Worm (Caenorhabditis elegans): Measurements from ENCODE around the gene mff-1.

Gene mff-1

ce11 chrX:12975595-12976089, 11.4 kb downstream of the mff-1 start, which contains the start of gene ppk-3:
TSS of gene ppk-3 (minus strand) at chrX:12975645.
- no peak for TF ChIP-seq sea-1 (GFP tag; conservative IDR thresholded peaks at IDR 0.05)
- TF ChIP-seq F13C5.2 (tag; optimal IDR thresholded peaks at IDR 0.05) = peak; percentile 32

- TF ChIP-seq hmbx-1 (tag; optimal IDR thresholded peaks at IDR 0.05) = no peak
- no peak for TF ChIP-seq aly-1 (tag; optimal IDR thresholded peaks at IDR 0.05)
- TF ChIP-seq F13C5.2 (tag; optimal IDR thresholded peaks at IDR 0.05) = no peak
- TF ChIP-seq pes-1 (GFP tag; IDR thresholded peaks at IDR 0.05) = no peak
- TF ChIP-seq tra-4 (tag; optimal IDR thresholded peaks at IDR 0.05) = no peak
- no peak for TF ChIP-seq tbx-11 (GFP tag; IDR thresholded peaks at IDR 0.05)
- no peak for TF ChIP-seq ama-1 (optimal IDR thresholded peaks at IDR 0.05)
- no peak for TF ChIP-seq hnd-1 (tag; optimal IDR thresholded peaks at IDR 0.05)
- TF ChIP-seq sea-1 (GFP tag; conservative IDR thresholded peaks at IDR 0.05) = no peak
Observed at ce11 chrX:12965163-12965562, 21.9 kb downstream of the mff-1 start, which contains the start of gene frpr-2. TSS of gene frpr-2 (plus strand) at chrX:12965463.

- TF ChIP-seq ceh-36 (tag; optimal IDR thresholded peaks at IDR 0.05) (no peak), sea-1 (GFP tag; conservative IDR thresholded peaks at IDR 0.05) (no peak), ceh-13 (GFP tag; optimal IDR thresholded peaks at IDR 0.05) (no peak), F13C5.2 (tag; optimal IDR thresholded peaks at IDR 0.05) (no peak), ets-7 (tag; optimal IDR thresholded peaks at IDR 0.05) (no peak), aly-1 (tag; optimal IDR thresholded peaks at IDR 0.05) (no peak), tra-4 (tag; optimal IDR thresholded peaks at IDR 0.05) (no peak), pes-1 (GFP tag; IDR thresholded peaks at IDR 0.05) (no peak), hnd-1 (tag; optimal IDR thresholded peaks at IDR 0.05) (no peak), tbx-37 (GFP tag; conservative IDR thresholded peaks at IDR 0.05) (no peak), scrt-1 (GFP tag; IDR thresholded peaks at IDR 0.05) (no peak), tbx-11 (GFP tag; IDR thresholded peaks at IDR 0.05) (no peak), B0310.2 (tag; optimal IDR thresholded peaks at IDR 0.05) (no peak), ama-1 (optimal IDR thresholded peaks at IDR 0.05) (no peak), hmg-4 (GFP tag; optimal IDR thresholded peaks at IDR 0.05) (no peak), flt-1 (GFP tag; IDR thresholded peaks at IDR 0.05) (no peak), hmbx-1 (tag; optimal IDR thresholded peaks at IDR 0.05) (no peak)
Observed at ce11 chrX:12958897-12959296, 28.1 kb downstream of the mff-1 start.

ce11 chrX:12951175-12951574, 35.8 kb downstream of the mff-1 start:
- TF ChIP-seq ceh-13 (GFP tag; optimal IDR thresholded peaks at IDR 0.05) (no peak), pes-1 (GFP tag; IDR thresholded peaks at IDR 0.05) (no peak), ceh-36 (tag; optimal IDR thresholded peaks at IDR 0.05) (no peak)

- no peak for TF ChIP-seq ceh-13 (GFP tag; optimal IDR thresholded peaks at IDR 0.05)
- TF ChIP-seq scrt-1 (GFP tag; IDR thresholded peaks at IDR 0.05) = no peak
- no peak for TF ChIP-seq B0310.2 (tag; optimal IDR thresholded peaks at IDR 0.05)
- TF ChIP-seq tra-4 (tag; optimal IDR thresholded peaks at IDR 0.05) = no peak
- no peak for TF ChIP-seq pes-1 (GFP tag; IDR thresholded peaks at IDR 0.05)
- no peak for TF ChIP-seq sea-1 (GFP tag; conservative IDR thresholded peaks at IDR 0.05)
- no peak for TF ChIP-seq aly-1 (tag; optimal IDR thresholded peaks at IDR 0.05)
- no peak for TF ChIP-seq F13C5.2 (tag; optimal IDR thresholded peaks at IDR 0.05)
- TF ChIP-seq hmbx-1 (tag; optimal IDR thresholded peaks at IDR 0.05) = no peak
- no peak for TF ChIP-seq ama-1 (optimal IDR thresholded peaks at IDR 0.05)
- TF ChIP-seq ceh-36 (tag; optimal IDR thresholded peaks at IDR 0.05) = no peak
- TF ChIP-seq tbx-11 (GFP tag; IDR thresholded peaks at IDR 0.05) = no peak
- no peak for TF ChIP-seq ets-7 (tag; optimal IDR thresholded peaks at IDR 0.05)
- no peak for TF ChIP-seq hmg-4 (GFP tag; optimal IDR thresholded peaks at IDR 0.05)
- TF ChIP-seq tbx-37 (GFP tag; conservative IDR thresholded peaks at IDR 0.05) = no peak
- TF ChIP-seq hnd-1 (tag; optimal IDR thresholded peaks at IDR 0.05) = no peak
Observed at ce11 chrX:12946533-12946932, 40.5 kb downstream of the mff-1 start, which contains the start of gene C05E7.3. TSS of gene C05E7.3 (minus strand) at chrX:12946633.

- TF ChIP-seq ets-7 (tag; optimal IDR thresholded peaks at IDR 0.05) (no peak), scrt-1 (GFP tag; IDR thresholded peaks at IDR 0.05) (no peak), ceh-36 (tag; optimal IDR thresholded peaks at IDR 0.05) (no peak), ama-1 (optimal IDR thresholded peaks at IDR 0.05) (no peak), F13C5.2 (tag; optimal IDR thresholded peaks at IDR 0.05) (no peak), tra-4 (tag; optimal IDR thresholded peaks at IDR 0.05) (no peak), aly-1 (tag; optimal IDR thresholded peaks at IDR 0.05) (no peak), hmg-4 (GFP tag; optimal IDR thresholded peaks at IDR 0.05) (no peak), pes-1 (GFP tag; IDR thresholded peaks at IDR 0.05) (no peak), flt-1 (GFP tag; IDR thresholded peaks at IDR 0.05) (no peak), tbx-11 (GFP tag; IDR thresholded peaks at IDR 0.05) (no peak), ceh-13 (GFP tag; optimal IDR thresholded peaks at IDR 0.05) (no peak), hnd-1 (tag; optimal IDR thresholded peaks at IDR 0.05) (no peak)
Observed at ce11 chrX:12944661-12945060, 42.4 kb downstream of the mff-1 start.

ce11 chrX:12943166-12943565, 43.9 kb downstream of the mff-1 start, which contains the start of gene gmap-2:
TSS of gene gmap-2 (minus strand) at chrX:12943266.
- TF ChIP-seq F13C5.2 (tag; optimal IDR thresholded peaks at IDR 0.05) (no peak), ceh-13 (GFP tag; optimal IDR thresholded peaks at IDR 0.05) (no peak), ama-1 (optimal IDR thresholded peaks at IDR 0.05) (no peak), flt-1 (GFP tag; IDR thresholded peaks at IDR 0.05) (no peak), ceh-36 (tag; optimal IDR thresholded peaks at IDR 0.05) (no peak), hmbx-1 (tag; optimal IDR thresholded peaks at IDR 0.05) (no peak), hnd-1 (tag; optimal IDR thresholded peaks at IDR 0.05) (no peak), ets-7 (tag; optimal IDR thresholded peaks at IDR 0.05) (no peak), tbx-11 (GFP tag; IDR thresholded peaks at IDR 0.05) (no peak), aly-1 (tag; optimal IDR thresholded peaks at IDR 0.05) (no peak), B0310.2 (tag; optimal IDR thresholded peaks at IDR 0.05) (no peak), tra-4 (tag; optimal IDR thresholded peaks at IDR 0.05) (no peak), pes-1 (GFP tag; IDR thresholded peaks at IDR 0.05) (no peak), sea-1 (GFP tag; conservative IDR thresholded peaks at IDR 0.05) (no peak), hmg-4 (GFP tag; optimal IDR thresholded peaks at IDR 0.05) (no peak)

- TF ChIP-seq hnd-1 (tag; optimal IDR thresholded peaks at IDR 0.05) (no peak), F13C5.2 (tag; optimal IDR thresholded peaks at IDR 0.05) (no peak), hmg-4 (GFP tag; optimal IDR thresholded peaks at IDR 0.05) (no peak), ets-7 (tag; optimal IDR thresholded peaks at IDR 0.05) (no peak), hmbx-1 (tag; optimal IDR thresholded peaks at IDR 0.05) (no peak), ceh-13 (GFP tag; optimal IDR thresholded peaks at IDR 0.05) (no peak), aly-1 (tag; optimal IDR thresholded peaks at IDR 0.05) (no peak), flt-1 (GFP tag; IDR thresholded peaks at IDR 0.05) (no peak), sea-1 (GFP tag; conservative IDR thresholded peaks at IDR 0.05) (no peak), pes-1 (GFP tag; IDR thresholded peaks at IDR 0.05) (no peak), tbx-37 (GFP tag; conservative IDR thresholded peaks at IDR 0.05) (no peak), ceh-36 (tag; optimal IDR thresholded peaks at IDR 0.05) (no peak), scrt-1 (GFP tag; IDR thresholded peaks at IDR 0.05) (no peak), tra-4 (tag; optimal IDR thresholded peaks at IDR 0.05) (no peak)
Observed at ce11 chrX:12942296-12942695, 44.7 kb downstream of the mff-1 start.

All from whole organism, early embryonic.